Fruit fly (Drosophila melanogaster) whole organism, embryonic: ENCODE measurements around the gene Rsph3.
A peak's percentile ranks its signal among the peaks of the same experiment; 100 is the strongest.

Experiments used
- Aef1 ChIP-seq: fragments of 200-800 bp; sonication (Bioruptor generic); IDR thresholded peaks from 3 replicates; pipeline ENCODE4 v1.3.6; 2022; ENCODE audit warnings: missing biosample characterization, missing genetic modification characterization
- B-H2 ChIP-seq: fragments of 200-800 bp; sonication (Bioruptor generic); optimal IDR thresholded peaks from 2 replicates; lab custom pipeline; 2018; ENCODE audit warnings: missing biosample characterization, mild to moderate bottlenecking, missing genetic modification characterization
- Bteb2 ChIP-seq: fragments of 200-800 bp; sonication (Bioruptor generic); optimal IDR thresholded peaks from 2 replicates; lab custom pipeline; 2016; ENCODE audit warnings: missing biosample characterization, missing genetic modification characterization
- CG10267 ChIP-seq: fragments of 200-800 bp; sonication (Bioruptor generic); optimal IDR thresholded peaks from 2 replicates; lab custom pipeline; 2018; ENCODE audit warnings: missing biosample characterization, mild to moderate bottlenecking, missing genetic modification characterization, moderate library complexity
- CG10543 ChIP-seq: fragments of 200-800 bp; sonication (Bioruptor generic); optimal IDR thresholded peaks from 3 replicates; lab custom pipeline; 2017; ENCODE audit warnings: missing biosample characterization, mild to moderate bottlenecking, missing genetic modification characterization, moderate library complexity
- CG11085 ChIP-seq: fragments of 200-800 bp; sonication (Bioruptor generic); IDR thresholded peaks from 2 replicates; pipeline ENCODE4 v1.3.6; 2022; ENCODE audit warnings: missing biosample characterization, missing genetic modification characterization
- CG11247 ChIP-seq: fragments of 200-800 bp; sonication (Bioruptor generic); IDR thresholded peaks from 2 replicates; pipeline ENCODE4 v1.3.6; 2022; ENCODE audit warnings: missing biosample characterization, missing genetic modification characterization
- CG12299 ChIP-seq: fragments of 200-800 bp; sonication (Bioruptor generic); optimal IDR thresholded peaks from 2 replicates; lab custom pipeline; 2018; ENCODE audit warnings: missing biosample characterization, mild to moderate bottlenecking, missing genetic modification characterization
- CG14441 ChIP-seq: fragments of 200-800 bp; sonication (Bioruptor generic); IDR thresholded peaks from 2 replicates; pipeline ENCODE4 v1.3.6; 2022; ENCODE audit warnings: missing biosample characterization, missing genetic modification characterization
- CG14667 ChIP-seq: fragments of 200-800 bp; sonication (Bioruptor generic); IDR thresholded peaks from 2 replicates; pipeline ENCODE4 v1.3.6; 2022; ENCODE audit warnings: missing biosample characterization, missing genetic modification characterization
- CG15479 ChIP-seq: fragments of 200-800 bp; sonication (Bioruptor generic); optimal IDR thresholded peaks from 3 replicates; lab custom pipeline; 2019; ENCODE audit warnings: missing biosample characterization, mild to moderate bottlenecking, missing genetic modification characterization, moderate library complexity
- CG16779 ChIP-seq: fragments of 200-800 bp; sonication (Bioruptor generic); IDR thresholded peaks from 2 replicates; pipeline ENCODE4 v1.3.6; 2022; ENCODE audit warnings: missing biosample characterization, missing genetic modification characterization
- CG16813 ChIP-seq: fragments of 200-800 bp; sonication (Bioruptor generic); IDR thresholded peaks from 3 replicates; pipeline ENCODE4 v1.3.6; 2022; ENCODE audit warnings: missing biosample characterization, missing genetic modification characterization; ENCODE audit not compliant: partially characterized antibody
- CG17829 ChIP-seq: fragments of 200-800 bp; optimal IDR thresholded peaks from 2 replicates; lab custom pipeline; 2019; ENCODE audit warnings: missing biosample characterization, mild to moderate bottlenecking, missing genetic modification characterization, moderate library complexity
- CG3065 ChIP-seq: fragments of 200-800 bp; sonication (Bioruptor generic); optimal IDR thresholded peaks from 2 replicates; lab custom pipeline; 2016; ENCODE audit warnings: missing biosample characterization, missing genetic modification characterization
- CG33213 ChIP-seq: fragments of 200-800 bp; sonication (Bioruptor generic); optimal IDR thresholded peaks from 3 replicates; lab custom pipeline; 2016; ENCODE audit warnings: missing biosample characterization, missing genetic modification characterization
- CG34224 ChIP-seq: fragments of 200-800 bp; sonication (Bioruptor generic); IDR thresholded peaks from 3 replicates; pipeline ENCODE4 v1.3.6; 2022; ENCODE audit warnings: missing biosample characterization, missing genetic modification characterization; ENCODE audit not compliant: partially characterized antibody
- CG4854 ChIP-seq: fragments of 200-800 bp; sonication (Bioruptor generic); optimal IDR thresholded peaks from 2 replicates; lab custom pipeline; 2016; ENCODE audit warnings: missing biosample characterization, missing genetic modification characterization, inconsistent platforms
- CG7271 ChIP-seq: fragments of 200-800 bp; sonication (Bioruptor generic); optimal IDR thresholded peaks from 2 replicates; lab custom pipeline; 2018; ENCODE audit warnings: missing biosample characterization, mild to moderate bottlenecking, missing genetic modification characterization, moderate library complexity
- CG8281 ChIP-seq: fragments of 200-800 bp; sonication (Bioruptor generic); optimal IDR thresholded peaks from 2 replicates; lab custom pipeline; 2018; ENCODE audit warnings: missing biosample characterization, mild to moderate bottlenecking, missing genetic modification characterization, moderate library complexity
- CG8765 ChIP-seq: fragments of 200-800 bp; sonication (Bioruptor generic); IDR thresholded peaks from 2 replicates; pipeline ENCODE4 v1.3.6; 2022; ENCODE audit warnings: missing biosample characterization, missing genetic modification characterization
- Deaf1 ChIP-seq: fragments of 200-800 bp; optimal IDR thresholded peaks from 3 replicates; lab custom pipeline; 2019; ENCODE audit warnings: missing biosample characterization, mild to moderate bottlenecking, missing genetic modification characterization, moderate library complexity
- Elba2 ChIP-seq: fragments of 200-800 bp; sonication (Bioruptor generic); optimal IDR thresholded peaks from 3 replicates; lab custom pipeline; 2016; ENCODE audit warnings: missing biosample characterization, missing genetic modification characterization
- Fer1 ChIP-seq: fragments of 200-800 bp; sonication (Bioruptor generic); optimal IDR thresholded peaks from 2 replicates; lab custom pipeline; 2017; ENCODE audit warnings: missing biosample characterization, mild to moderate bottlenecking, missing genetic modification characterization
- Fer2 ChIP-seq: fragments of 200-800 bp; sonication (Bioruptor generic); optimal IDR thresholded peaks from 2 replicates; lab custom pipeline; 2018; ENCODE audit warnings: missing biosample characterization, mild to moderate bottlenecking, missing genetic modification characterization, moderate library complexity
- Hr3 ChIP-seq: fragments of 200-800 bp; sonication (Bioruptor generic); optimal IDR thresholded peaks from 3 replicates; lab custom pipeline; 2016; ENCODE audit warnings: missing biosample characterization, missing genetic modification characterization
- Lim3 ChIP-seq: fragments of 200-800 bp; sonication (Bioruptor generic); IDR thresholded peaks from 2 replicates; pipeline ENCODE4 v1.3.6; 2022; ENCODE audit warnings: missing biosample characterization, missing genetic modification characterization
- MTF-1 ChIP-seq: fragments of 200-800 bp; sonication (Bioruptor generic); optimal IDR thresholded peaks from 2 replicates; lab custom pipeline; 2018; ENCODE audit warnings: missing biosample characterization, mild to moderate bottlenecking, missing genetic modification characterization, borderline replicate concordance
- Max ChIP-seq: fragments of 200-800 bp; sonication (Bioruptor generic); optimal IDR thresholded peaks from 2 replicates; lab custom pipeline; 2016; ENCODE audit warnings: missing biosample characterization, mild to moderate bottlenecking, missing genetic modification characterization
- NC2α ChIP-seq: fragments of 200-800 bp; sonication (Bioruptor generic); optimal IDR thresholded peaks from 2 replicates; lab custom pipeline; 2016; ENCODE audit warnings: missing biosample characterization, missing genetic modification characterization
- Pdp1 ChIP-seq, 2 experiments: fragments of 200-800 bp; sonication (Bioruptor generic); optimal IDR thresholded peaks; 3 replicates each; lab custom pipeline; 2016; ENCODE audit warnings: missing biosample characterization in 2 of 2, missing genetic modification characterization in 2 of 2, mild to moderate bottlenecking in 1 of 2, moderate library complexity in 1 of 2
- Scr ChIP-seq: fragments of 200-800 bp; sonication (Bioruptor generic); IDR thresholded peaks from 2 replicates; pipeline ENCODE4 v1.3.6; 2022; ENCODE audit warnings: missing biosample characterization, missing genetic modification characterization; ENCODE audit not compliant: partially characterized antibody
- abd-A ChIP-seq: fragments of 200-800 bp; sonication (Bioruptor generic); optimal IDR thresholded peaks from 3 replicates; lab custom pipeline; 2019; ENCODE audit warnings: missing biosample characterization, mild to moderate bottlenecking, missing genetic modification characterization, moderate library complexity
- ac ChIP-seq: fragments of 200-800 bp; sonication (Bioruptor generic); optimal IDR thresholded peaks from 3 replicates; lab custom pipeline; 2017; ENCODE audit warnings: missing biosample characterization, mild to moderate bottlenecking, missing genetic modification characterization
- amos ChIP-seq: fragments of 200-800 bp; sonication (Bioruptor generic); IDR thresholded peaks from 2 replicates; pipeline ENCODE4 v1.3.6; 2022; ENCODE audit warnings: missing biosample characterization, missing genetic modification characterization; ENCODE audit not compliant: partially characterized antibody
- br ChIP-seq: fragments of >200 bp; optimal IDR thresholded peaks from 2 replicates; lab custom pipeline; 2017
- dati ChIP-seq: fragments of 200-800 bp; sonication (Bioruptor generic); IDR thresholded peaks from 2 replicates; pipeline ENCODE4 v1.3.6; 2022; ENCODE audit warnings: missing biosample characterization, missing genetic modification characterization
- emc ChIP-seq: fragments of 200-800 bp; sonication (Bioruptor generic); optimal IDR thresholded peaks from 2 replicates; lab custom pipeline; 2016; ENCODE audit warnings: missing biosample characterization, missing genetic modification characterization
- gro ChIP-seq: fragments of 200-800 bp; sonication (Bioruptor generic); optimal IDR thresholded peaks from 2 replicates; lab custom pipeline; 2016; ENCODE audit warnings: missing biosample characterization, missing genetic modification characterization
- gsb-n ChIP-seq: fragments of 200-800 bp; sonication (Bioruptor generic); optimal IDR thresholded peaks from 3 replicates; lab custom pipeline; 2018; ENCODE audit warnings: missing biosample characterization, mild to moderate bottlenecking, missing genetic modification characterization
- jumu ChIP-seq: fragments of 200-800 bp; sonication (Bioruptor generic); optimal IDR thresholded peaks from 3 replicates; lab custom pipeline; 2016; ENCODE audit warnings: missing biosample characterization, missing genetic modification characterization
- lmd ChIP-seq: fragments of 200-800 bp; sonication (Bioruptor generic); IDR thresholded peaks from 2 replicates; pipeline ENCODE4 v1.3.6; 2022; ENCODE audit warnings: missing biosample characterization, missing genetic modification characterization
- lov ChIP-seq, 2 experiments: fragments of 200-800 bp in 1 of 2; fragments of >200 bp in 1 of 2; sonication (Bioruptor generic) in 1 of 2; IDR thresholded peaks in 1 of 2; optimal IDR thresholded peaks in 1 of 2; 2 replicates in 1 of 2; 3 replicates in 1 of 2; pipeline versions ENCODE4 v1.3.6 to Lab custom; 2017 to 2022; ENCODE audit warnings: missing biosample characterization in 1 of 2, missing genetic modification characterization in 1 of 2
- maf-S ChIP-seq: fragments of 200-800 bp; sonication (Bioruptor generic); optimal IDR thresholded peaks from 2 replicates; lab custom pipeline; 2016; ENCODE audit warnings: missing biosample characterization, missing genetic modification characterization
- oc ChIP-seq: fragments of 200-800 bp; sonication (Bioruptor generic); optimal IDR thresholded peaks from 2 replicates; lab custom pipeline; 2018; ENCODE audit warnings: missing biosample characterization, mild to moderate bottlenecking, missing genetic modification characterization, moderate library complexity
- odd ChIP-seq: fragments of 200-800 bp; sonication (Bioruptor generic); optimal IDR thresholded peaks from 2 replicates; lab custom pipeline; 2017; ENCODE audit warnings: missing biosample characterization, mild to moderate bottlenecking, missing genetic modification characterization
- ssp ChIP-seq: fragments of 200-800 bp; sonication (Bioruptor generic); IDR thresholded peaks from 2 replicates; pipeline ENCODE4 v1.3.6; 2022; ENCODE audit warnings: missing biosample characterization, missing genetic modification characterization
- tna ChIP-seq: fragments of 200-800 bp; sonication (Bioruptor generic); IDR thresholded peaks from 2 replicates; pipeline ENCODE4 v1.3.6; 2022; ENCODE audit warnings: missing biosample characterization, missing genetic modification characterization; ENCODE audit not compliant: partially characterized antibody

Gene Rsph3

DNA sequence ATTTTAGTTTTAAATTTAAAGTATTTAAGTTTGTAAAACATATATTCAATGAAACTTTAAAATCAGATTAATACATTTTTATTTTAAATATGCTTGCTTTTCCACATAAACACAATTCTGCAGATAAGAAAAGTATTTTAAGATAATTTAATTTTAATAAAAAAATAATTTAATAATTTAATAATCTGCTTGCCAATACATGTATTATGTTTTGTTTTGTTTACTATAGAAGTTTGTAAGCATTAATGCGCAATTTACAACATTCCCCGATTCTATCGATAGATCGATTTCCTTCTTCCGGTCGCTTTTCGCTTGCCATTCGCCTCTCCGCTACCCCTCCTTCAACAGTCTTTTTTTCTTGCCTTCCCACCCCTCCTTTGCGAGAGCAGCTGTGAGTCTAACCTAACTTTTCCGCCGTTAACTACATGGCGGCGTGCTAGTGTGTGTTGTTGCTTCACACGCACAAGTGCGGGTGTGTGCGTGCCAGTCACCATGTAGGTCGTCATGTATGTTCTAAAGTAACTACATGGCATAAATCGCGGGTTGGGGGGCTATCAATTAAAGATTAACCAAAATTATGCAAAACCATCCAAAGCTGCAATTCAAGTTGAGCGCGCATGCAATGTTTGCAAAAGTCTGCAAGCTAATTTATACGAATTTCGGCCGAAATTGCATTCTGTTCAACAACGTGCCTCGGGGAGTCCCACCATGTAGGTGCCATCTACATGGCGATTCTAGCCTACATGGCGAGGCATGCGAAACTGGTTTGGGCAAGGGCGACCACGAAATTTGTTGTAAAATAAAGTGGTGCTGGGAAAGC is 19.5 kb downstream of the Rsph3 start (continued):
- TF ChIP-seq maf-S (GFP tag; lab: Kevin White, UChicago) (no peak), CG3065 (GFP tag; lab: Kevin White, UChicago) (no peak), lov (optimal IDR thresholded peaks at IDR 0.05; lab: Kevin White, UChicago) (no peak), lov (GFP tag; IDR thresholded peaks at IDR 0.05; lab: Robert Waterston, UW) (0 out of 3 replicates have a peak, but pooled peaks have one; percentile 24), gro (GFP tag; lab: Kevin White, UChicago) (peak; percentile 26), Pdp1 (GFP tag; optimal IDR thresholded peaks at IDR 0.05; lab: Kevin White, UChicago) (peak in 1 of 2 experiments; percentile 26), Scr (peak; percentile 63; the same call in 1 of the 2 replicates), Hr3 (GFP tag; lab: Kevin White, UChicago) (peak; percentile 54), CG33213 (GFP tag; lab: Kevin White, UChicago) (no peak), B-H2 (GFP tag; lab: Kevin White, UChicago) (peak; percentile 65), CG10267 (peak; percentile 31), Elba2 (GFP tag; lab: Kevin White, UChicago) (no peak), Aef1 (GFP tag; lab: Robert Waterston, UW) (peak; percentile 81; the same call in 2 of the 3 replicates), MTF-1 (peak; percentile 17), Lim3 (GFP tag; lab: Robert Waterston, UW) (no peak), CG15479 (peak; percentile 72), abd-A (tag; lab: Kevin White, UChicago) (peak; percentile 91), CG8281 (no peak), CG4854 (GFP tag; lab: Kevin White, UChicago) (no peak), ssp (GFP tag; lab: Robert Waterston, UW) (no peak), CG17829 (tag; lab: Kevin White, UChicago) (no peak), CG14441 (GFP tag; lab: Robert Waterston, UW) (no peak; the same call in 1 of the 2 replicates), NC2α (GFP tag; lab: Kevin White, UChicago) (no peak), CG11085 (no peak), emc (GFP tag; lab: Kevin White, UChicago) (no peak), CG16779 (no peak), odd (GFP tag; lab: Kevin White, UChicago) (peak; percentile 11), Deaf1 (tag; lab: Kevin White, UChicago) (no peak), amos (GFP tag; lab: Robert Waterston, UW) (peak; percentile 44), gsb-n (no peak), CG16813 (no peak; the same call in 2 of the 3 replicates), Max (GFP tag; lab: Kevin White, UChicago) (no peak), CG8765 (GFP tag; lab: Robert Waterston, UW) (no peak), Fer2 (no peak), ac (GFP tag; lab: Kevin White, UChicago) (no peak), oc (tag; lab: Kevin White, UChicago) (no peak), tna (GFP tag; lab: Robert Waterston, UW) (peak; percentile 46; the same call in 1 of the 2 replicates), CG10543 (peak; percentile 51), dati (GFP tag; lab: Robert Waterston, UW) (no peak), CG12299 (tag; lab: Kevin White, UChicago) (peak; percentile 21), jumu (no peak), CG34224 (GFP tag; lab: Robert Waterston, UW) (0 out of 3 replicates have a peak, but pooled peaks have one; percentile 22), Fer1 (GFP tag; lab: Kevin White, UChicago) (no peak), lmd (GFP tag; lab: Robert Waterston, UW) (no peak), CG11247 (peak; percentile 42), CG7271 (tag; lab: Kevin White, UChicago) (no peak), br (no peak), Bteb2 (GFP tag; lab: Kevin White, UChicago) (no peak), CG14667 (no peak)
